Worm (Caenorhabditis elegans) whole organism, L1 larva: ENCODE data around the gene T14G8.4.

Source experiments
- C16A3.4 ChIP-seq: fragments of 150-350 bp; optimal IDR thresholded peaks from 2 replicates; lab custom pipeline; 2014; ENCODE audit warnings: missing biosample characterization, missing genetic modification characterization
- Y116A8C.19 ChIP-seq: sonication (generic microtip); optimal IDR thresholded peaks from 2 replicates; lab custom pipeline; 2016; ENCODE audit warnings: missing compliant biosample characterization, missing genetic modification characterization, borderline replicate concordance
- aha-1 ChIP-seq: fragments of 150-350 bp; optimal IDR thresholded peaks from 2 replicates; lab custom pipeline; 2014; ENCODE audit warnings: missing biosample characterization, missing genetic modification characterization
- alr-1 ChIP-seq: fragments of 200-800 bp; sonication (Bioruptor generic); optimal IDR thresholded peaks from 2 replicates; lab custom pipeline; 2018; ENCODE audit warnings: borderline replicate concordance, mild to moderate bottlenecking, missing genetic modification characterization, missing compliant biosample characterization
- ama-1 ChIP-seq: fragments of 150-350 bp; optimal IDR thresholded peaks from 2 replicates; lab custom pipeline; 2014
- blmp-1 ChIP-seq: fragments of 150-350 bp; optimal IDR thresholded peaks from 2 replicates; lab custom pipeline; 2014; ENCODE audit warnings: missing biosample characterization, missing genetic modification characterization
- ceh-63 ChIP-seq: fragments of 200-800 bp; sonication (Bioruptor generic); optimal IDR thresholded peaks from 2 replicates; lab custom pipeline; 2018; ENCODE audit warnings: mild to moderate bottlenecking, missing genetic modification characterization, missing compliant biosample characterization
- ceh-8 ChIP-seq: fragments of 200-800 bp; sonication (Bioruptor generic); optimal IDR thresholded peaks from 2 replicates; lab custom pipeline; 2018; ENCODE audit warnings: mild to moderate bottlenecking, missing genetic modification characterization, moderate library complexity, missing compliant biosample characterization
- ceh-82 ChIP-seq, 3 experiments: fragments of 150-350 bp in 1 of 3; sonication (generic microtip) in 2 of 3; optimal IDR thresholded peaks; 2 replicates each; lab custom pipeline; 2014 to 2017; ENCODE audit warnings: missing biosample characterization in 3 of 3, missing genetic modification characterization in 3 of 3
- ceh-88 ChIP-seq: fragments of 200-800 bp; sonication (Bioruptor generic); IDR thresholded peaks from 2 replicates; pipeline ENCODE4 v1.3.6; 2022; ENCODE audit warnings: missing genetic modification characterization, missing compliant biosample characterization
- ceh-90 ChIP-seq: sonication (generic microtip); optimal IDR thresholded peaks from 2 replicates; lab custom pipeline; 2016; ENCODE audit warnings: missing genetic modification characterization, missing compliant biosample characterization
- dpl-1 ChIP-seq, 3 experiments: fragments of 150-350 bp in 2 of 3; sonication (generic microtip) in 1 of 3; optimal IDR thresholded peaks; 2 replicates each; lab custom pipeline; 2014 to 2017; ENCODE audit warnings: missing biosample characterization in 3 of 3, missing genetic modification characterization in 3 of 3, missing genetic modification reagents in 3 of 3
- dsc-1 ChIP-seq: sonication (generic microtip); optimal IDR thresholded peaks from 2 replicates; lab custom pipeline; 2016; ENCODE audit warnings: mild to moderate bottlenecking, missing genetic modification characterization, missing compliant biosample characterization
- elt-2 ChIP-seq: sonication (generic microtip); optimal IDR thresholded peaks from 2 replicates; lab custom pipeline; 2016; ENCODE audit warnings: missing genetic modification characterization, mild to moderate bottlenecking, inconsistent platforms, missing compliant biosample characterization, missing genetic modification reagents
- elt-3 ChIP-seq, 6 experiments: fragments of 150-350 bp in 1 of 6; sonication (generic microtip); optimal IDR thresholded peaks; 2 replicates each; lab custom pipeline; 2017 to 2018; ENCODE audit warnings: missing biosample characterization in 6 of 6, missing genetic modification characterization in 6 of 6, inconsistent platforms in 1 of 6
- ets-5 ChIP-seq: fragments of 200-800 bp; sonication (Bioruptor generic); IDR thresholded peaks from 2 replicates; pipeline ENCODE4 v1.3.6; 2022; ENCODE audit warnings: missing genetic modification characterization, missing compliant biosample characterization
- fkh-10 ChIP-seq: sonication (generic microtip); optimal IDR thresholded peaks from 2 replicates; lab custom pipeline; 2017; ENCODE audit warnings: missing biosample characterization, missing genetic modification reagents, missing genetic modification characterization
- fkh-8 ChIP-seq: sonication (generic microtip); optimal IDR thresholded peaks from 2 replicates; lab custom pipeline; 2016; ENCODE audit warnings: mild to moderate bottlenecking, missing genetic modification characterization, missing compliant biosample characterization
- fos-1 ChIP-seq: fragments of 150-350 bp; optimal IDR thresholded peaks from 2 replicates; lab custom pipeline; 2014; ENCODE audit warnings: missing biosample characterization, missing genetic modification characterization
- grh-1 ChIP-seq: fragments of 200-800 bp; sonication (Bioruptor generic); IDR thresholded peaks from 2 replicates; pipeline ENCODE4 v1.3.6; 2022; ENCODE audit warnings: missing genetic modification reagents, missing genetic modification characterization, missing compliant biosample characterization
- jun-1 ChIP-seq: fragments of 150-350 bp; optimal IDR thresholded peaks from 2 replicates; lab custom pipeline; 2014; ENCODE audit warnings: missing biosample characterization, missing genetic modification reagents, missing genetic modification characterization
- lin-13 ChIP-seq: fragments of 150-350 bp; optimal IDR thresholded peaks from 2 replicates; lab custom pipeline; 2014; ENCODE audit warnings: missing biosample characterization, missing genetic modification reagents, missing genetic modification characterization
- lin-14 ChIP-seq: fragments of 200-800 bp; sonication (Bioruptor generic); optimal IDR thresholded peaks from 2 replicates; lab custom pipeline; 2018; ENCODE audit warnings: mild to moderate bottlenecking, missing genetic modification characterization, moderate library complexity, missing compliant biosample characterization
- lin-15B ChIP-seq: fragments of 150-350 bp; sonication (generic microtip); optimal IDR thresholded peaks from 3 replicates; lab custom pipeline; 2014; ENCODE audit warnings: missing biosample characterization, missing genetic modification characterization
- lin-35 ChIP-seq, 2 experiments: fragments of 150-350 bp; optimal IDR thresholded peaks; 2 replicates each; lab custom pipeline; 2014; ENCODE audit warnings: missing biosample characterization in 2 of 2, missing genetic modification characterization in 2 of 2, missing genetic modification reagents in 2 of 2
- lin-39 ChIP-seq: fragments of 150-350 bp; optimal IDR thresholded peaks from 2 replicates; lab custom pipeline; 2014; ENCODE audit warnings: missing biosample characterization, missing genetic modification reagents, missing genetic modification characterization
- lir-3 ChIP-seq: sonication (generic microtip); optimal IDR thresholded peaks from 2 replicates; lab custom pipeline; 2016; ENCODE audit warnings: mild to moderate bottlenecking, missing genetic modification characterization, moderate library complexity, missing compliant biosample characterization; ENCODE audit not compliant: poor library complexity
- mef-2 ChIP-seq: fragments of 150-350 bp; optimal IDR thresholded peaks from 2 replicates; lab custom pipeline; 2014; ENCODE audit warnings: missing biosample characterization, missing genetic modification characterization
- mep-1 ChIP-seq: fragments of 150-350 bp; optimal IDR thresholded peaks from 2 replicates; lab custom pipeline; 2014; ENCODE audit warnings: missing biosample characterization, missing genetic modification characterization
- nhr-12 ChIP-seq: sonication (generic microtip); optimal IDR thresholded peaks from 2 replicates; lab custom pipeline; 2017; ENCODE audit warnings: missing biosample characterization, missing genetic modification characterization
- nhr-19 ChIP-seq: fragments of 200-800 bp; sonication (Bioruptor generic); conservative IDR thresholded peaks from 2 replicates; pipeline ENCODE4 v1.3.6; 2022; ENCODE audit warnings: missing genetic modification characterization, missing compliant biosample characterization
- nhr-20 ChIP-seq: sonication (generic microtip); optimal IDR thresholded peaks from 2 replicates; lab custom pipeline; 2016; ENCODE audit warnings: mild to moderate bottlenecking, missing genetic modification characterization, missing compliant biosample characterization
- nhr-47 ChIP-seq: sonication (generic microtip); optimal IDR thresholded peaks from 2 replicates; lab custom pipeline; 2016; ENCODE audit warnings: mild to moderate bottlenecking, missing genetic modification characterization, moderate library complexity, missing compliant biosample characterization
- nhr-71 ChIP-seq: sonication (generic microtip); optimal IDR thresholded peaks from 2 replicates; lab custom pipeline; 2016; ENCODE audit warnings: mild to moderate bottlenecking, missing genetic modification characterization, moderate library complexity, missing compliant biosample characterization
- nhr-84 ChIP-seq: sonication (generic microtip); optimal IDR thresholded peaks from 2 replicates; lab custom pipeline; 2017; ENCODE audit warnings: missing biosample characterization, missing genetic modification characterization
- nhr-85 ChIP-seq: sonication (generic microtip); peaks from one replicate; lab custom pipeline; 2016; ENCODE audit warnings: missing genetic modification characterization, inconsistent platforms, missing compliant biosample characterization
- nhr-90 ChIP-seq: sonication (generic microtip); optimal IDR thresholded peaks from 2 replicates; lab custom pipeline; 2016; ENCODE audit warnings: mild to moderate bottlenecking, missing genetic modification characterization, missing compliant biosample characterization; ENCODE audit not compliant: poor library complexity
- pag-3 ChIP-seq: sonication (generic microtip); optimal IDR thresholded peaks from 2 replicates; lab custom pipeline; 2017; ENCODE audit warnings: missing genetic modification characterization, mild to moderate bottlenecking, missing compliant biosample characterization, antibody characterized with exemption, borderline replicate concordance; ENCODE audit not compliant: insufficient read depth
- pax-3 ChIP-seq: fragments of 200-800 bp; sonication (Bioruptor generic); optimal IDR thresholded peaks from 2 replicates; lab custom pipeline; 2018; ENCODE audit warnings: mild to moderate bottlenecking, missing genetic modification characterization, moderate library complexity, missing compliant biosample characterization
- pqm-1 ChIP-seq: sonication (generic microtip); optimal IDR thresholded peaks from 3 replicates; lab custom pipeline; 2017; ENCODE audit warnings: missing biosample characterization, missing genetic modification characterization
- rnt-1 ChIP-seq: sonication (generic microtip); optimal IDR thresholded peaks from 2 replicates; lab custom pipeline; 2016; ENCODE audit warnings: mild to moderate bottlenecking, missing genetic modification characterization, moderate library complexity, missing compliant biosample characterization
- skn-1 ChIP-seq: fragments of 150-350 bp; optimal IDR thresholded peaks from 2 replicates; lab custom pipeline; 2014; ENCODE audit warnings: missing biosample characterization, missing genetic modification characterization
- snpc-4 ChIP-seq: fragments of 150-350 bp; optimal IDR thresholded peaks from 2 replicates; lab custom pipeline; 2014; ENCODE audit warnings: missing biosample characterization, missing genetic modification characterization
- sox-4 ChIP-seq: sonication (generic microtip); optimal IDR thresholded peaks from 2 replicates; lab custom pipeline; 2016; ENCODE audit warnings: missing genetic modification characterization, missing compliant biosample characterization
- sup-37 ChIP-seq: fragments of 200-800 bp; sonication (Bioruptor generic); optimal IDR thresholded peaks from 2 replicates; lab custom pipeline; 2018; ENCODE audit warnings: mild to moderate bottlenecking, missing genetic modification characterization, missing compliant biosample characterization
- tbx-2 ChIP-seq: sonication (generic microtip); optimal IDR thresholded peaks from 2 replicates; lab custom pipeline; 2016; ENCODE audit warnings: missing genetic modification characterization, missing compliant biosample characterization
- tlp-1 ChIP-seq: fragments of 150-350 bp; optimal IDR thresholded peaks from 2 replicates; lab custom pipeline; 2014; ENCODE audit warnings: missing biosample characterization, missing genetic modification characterization
- unc-30 ChIP-seq: sonication (generic microtip); optimal IDR thresholded peaks from 2 replicates; lab custom pipeline; 2017; ENCODE audit warnings: missing biosample characterization, missing genetic modification characterization
- unc-86 ChIP-seq: sonication (generic microtip); optimal IDR thresholded peaks from 2 replicates; lab custom pipeline; 2016; ENCODE audit warnings: missing genetic modification characterization, missing compliant biosample characterization
- zag-1 ChIP-seq: fragments of 150-350 bp; optimal IDR thresholded peaks from 2 replicates; lab custom pipeline; 2014; ENCODE audit warnings: missing biosample characterization, missing genetic modification characterization
- zip-4 ChIP-seq: fragments of 200-800 bp; sonication (Bioruptor generic); optimal IDR thresholded peaks from 2 replicates; lab custom pipeline; 2018; ENCODE audit warnings: mild to moderate bottlenecking, missing genetic modification characterization, moderate library complexity, missing compliant biosample characterization

Gene T14G8.4

ce11 chrX:12876795-12877530 is 13.3 kb upstream of the T14G8.4 start, which contains the start of gene bcat-1:
bcat-1 (plus strand) TSS chrX:12877480.
- TF ChIP-seq mef-2, result peak; percentile 55
- no peak for TF ChIP-seq tlp-1 (tag; lab: Kevin White, UChicago)
- TF ChIP-seq ceh-82 (tag; optimal IDR thresholded peaks at IDR 0.05; lab: Kevin White, UChicago), result peak; percentile 9 to 62 (median 61)
- TF ChIP-seq dsc-1 (tag; lab: Kevin White, UChicago), result peak; percentile 55
- TF ChIP-seq unc-30 (tag; lab: Kevin White, UChicago), result no peak
- TF ChIP-seq lin-15B (tag; lab: Kevin White, UChicago), result no peak
- TF ChIP-seq Y116A8C.19 (tag; lab: Kevin White, UChicago), result no peak
- no peak for TF ChIP-seq lin-13 (GFP tag; lab: Kevin White, UChicago)
- peak; percentile 35 for TF ChIP-seq zip-4 (GFP tag; lab: Kevin White, UChicago)
- no peak for TF ChIP-seq nhr-12
- TF ChIP-seq fos-1, result no peak
- TF ChIP-seq ceh-63 (GFP tag; lab: Kevin White, UChicago), result no peak
- TF ChIP-seq pax-3, result peak; percentile 55
- TF ChIP-seq pqm-1, result no peak
- peak; percentile 33 for TF ChIP-seq mep-1 (tag; lab: Kevin White, UChicago)
- TF ChIP-seq ama-1 (lab: Kevin White, UChicago), result peak; percentile 0
- TF ChIP-seq elt-2, result peak; percentile 56
- TF ChIP-seq rnt-1, result peak; percentile 83
- TF ChIP-seq lin-35 (GFP tag; optimal IDR thresholded peaks at IDR 0.05; lab: Kevin White, UChicago), result peak in 1 of 2 experiments; percentile 21
- TF ChIP-seq pag-3 (tag; lab: Kevin White, UChicago), result no peak
- TF ChIP-seq unc-86, result peak; percentile 58
- TF ChIP-seq ceh-90, result no peak
- TF ChIP-seq nhr-20 (tag; lab: Kevin White, UChicago), result peak; percentile 71
- peak; percentile 25 for TF ChIP-seq sox-4 (tag; lab: Kevin White, UChicago)
- TF ChIP-seq tbx-2 (tag; lab: Kevin White, UChicago), result peak; percentile 77
- peak; percentile 38 for TF ChIP-seq fkh-10 (GFP tag; lab: Kevin White, UChicago)
- no peak for TF ChIP-seq grh-1
- TF ChIP-seq nhr-47 (tag; lab: Kevin White, UChicago), result peak; percentile 77
- TF ChIP-seq jun-1 (tag; lab: Kevin White, UChicago), result peak; percentile 56
- TF ChIP-seq fkh-8, result peak; percentile 89
- no peak; the same call in 1 of the 2 replicates for TF ChIP-seq ceh-88 (GFP tag; lab: Robert Waterston, UW)
- TF ChIP-seq dpl-1 (GFP tag; optimal IDR thresholded peaks at IDR 0.05; lab: Kevin White, UChicago), result no peak
- no peak for TF ChIP-seq elt-3 (tag; optimal IDR thresholded peaks at IDR 0.05; lab: Kevin White, UChicago)
- TF ChIP-seq C16A3.4 (tag; lab: Kevin White, UChicago), result no peak
- TF ChIP-seq nhr-71 (tag; lab: Kevin White, UChicago), result peak; percentile 90
- TF ChIP-seq aha-1 (tag; lab: Kevin White, UChicago), result no peak
- no peak for TF ChIP-seq ets-5
- peak; percentile 52 for TF ChIP-seq sup-37 (GFP tag; lab: Kevin White, UChicago)
- TF ChIP-seq lir-3, result peak; percentile 54
- TF ChIP-seq nhr-19 (GFP tag; lab: Robert Waterston, UW), result peak; percentile 75
- no peak for TF ChIP-seq zag-1 (tag; lab: Kevin White, UChicago)
- no peak for TF ChIP-seq lin-39 (tag; lab: Kevin White, UChicago)
- peak; percentile 40 for TF ChIP-seq nhr-90
- peak; percentile 42 for TF ChIP-seq ceh-8 (GFP tag; lab: Kevin White, UChicago)
- no peak for TF ChIP-seq snpc-4
- no peak for TF ChIP-seq nhr-84 (tag; lab: Kevin White, UChicago)
- TF ChIP-seq alr-1, result no peak
- no peak for TF ChIP-seq blmp-1 (tag; lab: Kevin White, UChicago)
- TF ChIP-seq skn-1, result peak; percentile 62
- TF ChIP-seq nhr-85 (tag; lab: Kevin White, UChicago), result peak; percentile 31
- peak; percentile 95 for TF ChIP-seq lin-14 (GFP tag; lab: Kevin White, UChicago)
